Fruit fly (Drosophila melanogaster) whole organism, embryonic: Measurements from ENCODE around the gene CG31816.

Source experiments
- ATbp ChIP-seq: fragments of 200-800 bp; sonication (Bioruptor generic); optimal IDR thresholded peaks from 2 replicates; lab custom pipeline; 2017; ENCODE audit warnings: missing biosample characterization, mild to moderate bottlenecking, missing genetic modification characterization, missing genetic modification reagents
- Adf1 ChIP-seq: fragments of 200-800 bp; sonication (Bioruptor generic); IDR thresholded peaks from 2 replicates; pipeline ENCODE4 v1.3.6; 2022; ENCODE audit warnings: missing biosample characterization, missing genetic modification characterization
- CG10209 ChIP-seq: fragments of 200-800 bp; sonication (Bioruptor generic); optimal IDR thresholded peaks from 3 replicates; lab custom pipeline; 2017; ENCODE audit warnings: missing biosample characterization, mild to moderate bottlenecking, missing genetic modification characterization, missing genetic modification reagents
- CG11456 ChIP-seq: fragments of 200-800 bp; sonication (Bioruptor generic); IDR thresholded peaks from 3 replicates; pipeline ENCODE4 v1.3.6; 2022; ENCODE audit warnings: missing biosample characterization, missing genetic modification characterization
- CG11696 ChIP-seq: fragments of 200-800 bp; sonication (Bioruptor generic); IDR thresholded peaks from 2 replicates; pipeline ENCODE4 v1.3.6; 2022; ENCODE audit warnings: missing biosample characterization, missing genetic modification characterization
- CG13894 ChIP-seq: fragments of 200-800 bp; sonication (Bioruptor generic); optimal IDR thresholded peaks from 3 replicates; lab custom pipeline; 2018; ENCODE audit warnings: missing biosample characterization, mild to moderate bottlenecking, missing genetic modification characterization, moderate library complexity
- CG14014 ChIP-seq: fragments of 200-800 bp; sonication (Bioruptor generic); IDR thresholded peaks from 2 replicates; pipeline ENCODE4 v1.3.6; 2022; ENCODE audit warnings: missing biosample characterization, missing genetic modification characterization
- CG15601 ChIP-seq: fragments of 200-800 bp; sonication (Bioruptor generic); optimal IDR thresholded peaks from 3 replicates; lab custom pipeline; 2019; ENCODE audit warnings: missing biosample characterization, mild to moderate bottlenecking, missing genetic modification characterization, moderate library complexity
- CG17612 ChIP-seq: fragments of 200-800 bp; sonication (Bioruptor generic); IDR thresholded peaks from 2 replicates; pipeline ENCODE4 v1.3.6; 2022; ENCODE audit warnings: missing biosample characterization, missing genetic modification characterization
- CG1792 ChIP-seq: fragments of 200-800 bp; sonication (Bioruptor generic); optimal IDR thresholded peaks from 2 replicates; lab custom pipeline; 2016; ENCODE audit warnings: missing biosample characterization, missing genetic modification characterization
- CG3065 ChIP-seq: fragments of 200-800 bp; sonication (Bioruptor generic); optimal IDR thresholded peaks from 2 replicates; lab custom pipeline; 2016; ENCODE audit warnings: missing biosample characterization, missing genetic modification characterization
- CG3726 ChIP-seq: fragments of 200-800 bp; sonication (Bioruptor generic); IDR thresholded peaks from 3 replicates; pipeline ENCODE4, ENCODE4 v1.3.6; 2022; ENCODE audit warnings: missing biosample characterization, missing genetic modification characterization
- CG3838 ChIP-seq: fragments of 200-800 bp; sonication (Bioruptor generic); optimal IDR thresholded peaks from 3 replicates; lab custom pipeline; 2016; ENCODE audit warnings: missing biosample characterization, missing genetic modification characterization
- CG5180 ChIP-seq: fragments of 200-800 bp; sonication (Bioruptor generic); optimal IDR thresholded peaks from 3 replicates; lab custom pipeline; 2017; ENCODE audit warnings: missing biosample characterization, missing genetic modification characterization, mild to moderate bottlenecking, moderate library complexity, missing genetic modification reagents
- Dip2 ChIP-seq: fragments of 200-800 bp; sonication (Bioruptor generic); IDR thresholded peaks from 2 replicates; pipeline ENCODE4 v1.3.6; 2022; ENCODE audit warnings: missing biosample characterization, missing genetic modification characterization
- HHEX ChIP-seq: fragments of 200-800 bp; sonication (Bioruptor generic); optimal IDR thresholded peaks from 3 replicates; lab custom pipeline; 2017; ENCODE audit warnings: missing biosample characterization, mild to moderate bottlenecking, missing genetic modification characterization, missing genetic modification reagents
- Hmr ChIP-seq: fragments of 200-800 bp; sonication (Bioruptor generic); optimal IDR thresholded peaks from 3 replicates; lab custom pipeline; 2017; ENCODE audit warnings: mild to moderate bottlenecking, missing biosample characterization, missing genetic modification reagents, missing genetic modification characterization
- MESR4 ChIP-seq: fragments of 200-800 bp; sonication (Bioruptor generic); optimal IDR thresholded peaks from 2 replicates; lab custom pipeline; 2018; ENCODE audit warnings: missing biosample characterization, mild to moderate bottlenecking, missing genetic modification characterization, moderate library complexity
- MTF-1 ChIP-seq: fragments of 200-800 bp; sonication (Bioruptor generic); optimal IDR thresholded peaks from 2 replicates; lab custom pipeline; 2018; ENCODE audit warnings: missing biosample characterization, mild to moderate bottlenecking, missing genetic modification characterization, borderline replicate concordance
- Med ChIP-seq: fragments of 200-800 bp; sonication (Bioruptor generic); peaks from one replicate; lab custom pipeline; 2016; ENCODE audit warnings: missing biosample characterization, missing genetic modification characterization, mild to moderate bottlenecking, inconsistent platforms, moderate library complexity
- Meics ChIP-seq: fragments of 200-800 bp; sonication (Bioruptor generic); optimal IDR thresholded peaks from 2 replicates; lab custom pipeline; 2017; ENCODE audit warnings: missing biosample characterization, mild to moderate bottlenecking, missing genetic modification characterization
- Mrtf ChIP-seq: fragments of 200-800 bp; sonication (Bioruptor generic); IDR thresholded peaks from 3 replicates; pipeline ENCODE4 v1.3.6; 2022; ENCODE audit warnings: missing biosample characterization, missing genetic modification characterization
- Oaz ChIP-seq: fragments of 200-800 bp; sonication (Bioruptor generic); IDR thresholded peaks from 2 replicates; pipeline ENCODE4 v1.3.6; 2022; ENCODE audit warnings: missing biosample characterization, missing genetic modification characterization
- Usf ChIP-seq: fragments of 200-800 bp; sonication (Bioruptor generic); optimal IDR thresholded peaks from 2 replicates; lab custom pipeline; 2017; ENCODE audit warnings: missing genotype, missing biosample characterization, missing genetic modification characterization
- ara ChIP-seq: fragments of 200-800 bp; sonication (Bioruptor generic); IDR thresholded peaks from 2 replicates; pipeline ENCODE4 v1.3.6; 2022; ENCODE audit warnings: missing biosample characterization, missing genetic modification characterization
- ato ChIP-seq: fragments of 200-800 bp; sonication (Bioruptor generic); IDR thresholded peaks from 2 replicates; pipeline ENCODE4 v1.3.6; 2022; ENCODE audit warnings: missing biosample characterization, missing genetic modification characterization; ENCODE audit not compliant: partially characterized antibody
- chinmo ChIP-seq: fragments of 200-800 bp; sonication (Bioruptor generic); IDR thresholded peaks from 4 replicates; pipeline ENCODE4 v1.3.6; 2022; ENCODE audit warnings: missing biosample characterization, missing genetic modification characterization; ENCODE audit not compliant: partially characterized antibody
- chm ChIP-seq: fragments of 200-800 bp; sonication (Bioruptor generic); IDR thresholded peaks from 2 replicates; pipeline ENCODE4 v1.3.6; 2022; ENCODE audit warnings: missing biosample characterization, missing genetic modification characterization
- crc ChIP-seq: fragments of 200-800 bp; sonication (Bioruptor generic); optimal IDR thresholded peaks from 2 replicates; lab custom pipeline; 2016; ENCODE audit warnings: missing biosample characterization, missing genetic modification characterization
- eve ChIP-seq, 2 experiments: fragments of >200 bp; optimal IDR thresholded peaks; 2 replicates each; lab custom pipeline; 2017; ENCODE audit warnings: missing biosample characterization in 2 of 2, missing genetic modification characterization in 2 of 2
- ewg ChIP-seq: fragments of 200-800 bp; sonication (Bioruptor generic); optimal IDR thresholded peaks from 3 replicates; lab custom pipeline; 2017; ENCODE audit warnings: mild to moderate bottlenecking, missing biosample characterization, missing genetic modification reagents, missing genetic modification characterization
- fu2 ChIP-seq: fragments of 200-800 bp; sonication (Bioruptor generic); optimal IDR thresholded peaks from 2 replicates; lab custom pipeline; 2016; ENCODE audit warnings: missing biosample characterization, missing genetic modification characterization
- gro ChIP-seq: fragments of 200-800 bp; sonication (Bioruptor generic); optimal IDR thresholded peaks from 2 replicates; lab custom pipeline; 2016; ENCODE audit warnings: missing biosample characterization, missing genetic modification characterization
- her ChIP-seq: fragments of 200-800 bp; sonication (Bioruptor generic); optimal IDR thresholded peaks from 2 replicates; lab custom pipeline; 2016; ENCODE audit warnings: missing biosample characterization, missing genetic modification characterization
- hkb ChIP-seq, 2 experiments: fragments of 200-800 bp in 1 of 2; fragments of >200 bp in 1 of 2; sonication (Bioruptor generic) in 1 of 2; IDR thresholded peaks in 1 of 2; optimal IDR thresholded peaks in 1 of 2; 2 replicates each; pipeline versions ENCODE4 v1.3.6 to Lab custom; 2017 to 2022; ENCODE audit warnings: missing biosample characterization in 1 of 2, missing genetic modification characterization in 1 of 2
- ken ChIP-seq: fragments of 200-800 bp; sonication (Bioruptor generic); IDR thresholded peaks from 3 replicates; pipeline ENCODE4 v1.3.6; 2022; ENCODE audit warnings: missing biosample characterization, missing genetic modification characterization
- lab ChIP-seq: fragments of 200-800 bp; sonication (Bioruptor generic); optimal IDR thresholded peaks from 3 replicates; lab custom pipeline; 2017; ENCODE audit warnings: missing biosample characterization, missing genetic modification characterization, mild to moderate bottlenecking, moderate library complexity, missing genetic modification reagents
- lov ChIP-seq, 2 experiments: fragments of 200-800 bp in 1 of 2; fragments of >200 bp in 1 of 2; sonication (Bioruptor generic) in 1 of 2; IDR thresholded peaks in 1 of 2; optimal IDR thresholded peaks in 1 of 2; 2 replicates in 1 of 2; 3 replicates in 1 of 2; pipeline versions ENCODE4 v1.3.6 to Lab custom; 2017 to 2022; ENCODE audit warnings: missing biosample characterization in 1 of 2, missing genetic modification characterization in 1 of 2
- pan ChIP-seq, 4 experiments: fragments of >200 bp in 3 of 4; fragments of 200-800 bp in 1 of 4; sonication (Bioruptor generic) in 1 of 4; optimal IDR thresholded peaks in 3 of 4; IDR thresholded peaks in 1 of 4; 2 replicates each; pipeline versions ENCODE4 v1.3.6 to Lab custom; 2017 to 2022; ENCODE audit warnings: missing biosample characterization in 2 of 4, missing genetic modification characterization in 2 of 4, mixed read lengths in 1 of 4
- sd ChIP-seq: fragments of 200-800 bp; sonication (Bioruptor generic); optimal IDR thresholded peaks from 3 replicates; lab custom pipeline; 2018; ENCODE audit warnings: missing biosample characterization, mild to moderate bottlenecking, missing genetic modification characterization, moderate library complexity
- sens ChIP-seq: fragments of 200-800 bp; sonication (Bioruptor generic); peaks from one replicate; lab custom pipeline; 2016; ENCODE audit warnings: missing biosample characterization, missing genetic modification characterization
- sisA ChIP-seq: fragments of 200-800 bp; sonication (Bioruptor generic); IDR thresholded peaks from 2 replicates; pipeline ENCODE4 v1.3.6; 2022; ENCODE audit warnings: missing biosample characterization, missing genetic modification characterization
- sob ChIP-seq: fragments of 200-800 bp; sonication (Bioruptor generic); IDR thresholded peaks from 2 replicates; pipeline ENCODE4 v1.3.6; 2022; ENCODE audit warnings: missing biosample characterization, missing genetic modification characterization
- stc ChIP-seq: fragments of 200-800 bp; sonication (Bioruptor generic); IDR thresholded peaks from 2 replicates; pipeline ENCODE4 v1.3.6; 2022; ENCODE audit warnings: missing biosample characterization, missing genetic modification characterization
- tap ChIP-seq: fragments of 200-800 bp; optimal IDR thresholded peaks from 3 replicates; lab custom pipeline; 2019; ENCODE audit warnings: missing biosample characterization, mild to moderate bottlenecking, missing genetic modification characterization, moderate library complexity
- tin ChIP-seq: fragments of 200-800 bp; sonication (Bioruptor generic); optimal IDR thresholded peaks from 3 replicates; lab custom pipeline; 2016; ENCODE audit warnings: missing biosample characterization, missing genetic modification characterization
- zen2 ChIP-seq: fragments of 200-800 bp; sonication (Bioruptor generic); IDR thresholded peaks from 3 replicates; pipeline ENCODE4 v1.3.6; 2022; ENCODE audit warnings: missing biosample characterization, missing genetic modification characterization; ENCODE audit not compliant: partially characterized antibody

The CG31816 gene

dm6 chr2L:16530809-16531208 is 11.5 kb upstream of the CG31816 start (continued):
- peak; percentile 13 for TF ChIP-seq ewg
- peak; percentile 89 for TF ChIP-seq sens (GFP tag; lab: Kevin White, UChicago)
- TF ChIP-seq CG15601 (tag; lab: Kevin White, UChicago): no peak
- no peak for TF ChIP-seq CG3726 (GFP tag; lab: Robert Waterston, UW)
- peak; percentile 16 for TF ChIP-seq ATbp
- TF ChIP-seq fu2 (GFP tag; lab: Kevin White, UChicago): no peak
- no peak for TF ChIP-seq her (GFP tag; lab: Kevin White, UChicago)
- TF ChIP-seq MESR4 (GFP tag; lab: Kevin White, UChicago): no peak
- no peak for TF ChIP-seq Usf (GFP tag; lab: Kevin White, UChicago)
- TF ChIP-seq Dip2 (GFP tag; lab: Robert Waterston, UW): no peak
- TF ChIP-seq crc: peak; percentile 10
- no peak for TF ChIP-seq CG3065 (GFP tag; lab: Kevin White, UChicago)
- TF ChIP-seq Adf1: 0 out of 2 replicates have a peak, but pooled peaks have one; percentile 10
- no peak for TF ChIP-seq lov (optimal IDR thresholded peaks at IDR 0.05; lab: Kevin White, UChicago)
- TF ChIP-seq lov (GFP tag; IDR thresholded peaks at IDR 0.05; lab: Robert Waterston, UW): no peak

dm6 chr2L:16531507-16532134 is 10.7 kb upstream of the CG31816 start:
- no peak for TF ChIP-seq CG1792 (GFP tag; lab: Kevin White, UChicago)
- TF ChIP-seq chm: no peak; the same call in 1 of the 2 replicates
- no peak for TF ChIP-seq Mrtf
- TF ChIP-seq CG17612 (GFP tag; lab: Robert Waterston, UW): no peak
- TF ChIP-seq CG5180 (GFP tag; lab: Kevin White, UChicago): no peak
- no peak for TF ChIP-seq CG11456 (GFP tag; lab: Robert Waterston, UW)
- 0 out of 2 replicates have a peak, but pooled peaks have one; percentile 18 for TF ChIP-seq stc (GFP tag; lab: Robert Waterston, UW)
- no peak for TF ChIP-seq zen2 (GFP tag; lab: Robert Waterston, UW)
- TF ChIP-seq lab (GFP tag; lab: Kevin White, UChicago): peak; percentile 40
- TF ChIP-seq CG11696 (GFP tag; lab: Robert Waterston, UW): 0 out of 2 replicates have a peak, but pooled peaks have one; percentile 22
- TF ChIP-seq Meics (GFP tag; lab: Kevin White, UChicago): peak; percentile 28
- TF ChIP-seq gro (GFP tag; lab: Kevin White, UChicago): peak; percentile 1
- TF ChIP-seq CG13894 (tag; lab: Kevin White, UChicago): peak; percentile 30
- no peak for TF ChIP-seq CG3838
- peak; percentile 1 for TF ChIP-seq CG10209 (GFP tag; lab: Kevin White, UChicago)
- TF ChIP-seq Med (GFP tag; lab: Kevin White, UChicago): peak; percentile 17
- peak; percentile 27; the same call in 1 of the 2 replicates for TF ChIP-seq CG14014 (GFP tag; lab: Robert Waterston, UW)
- peak in 1 of 2 experiments; percentile 4 for TF ChIP-seq eve (GFP tag; optimal IDR thresholded peaks at IDR 0.05; lab: Kevin White, UChicago)
- TF ChIP-seq ken: no peak
- peak; percentile 26; the same call in 1 of the 2 replicates for TF ChIP-seq sob (GFP tag; lab: Robert Waterston, UW)
- peak; percentile 83 for TF ChIP-seq sens (GFP tag; lab: Kevin White, UChicago)
- TF ChIP-seq pan (optimal IDR thresholded peaks at IDR 0.05; lab: Kevin White, UChicago): no peak
- no peak for TF ChIP-seq pan (GFP tag; optimal IDR thresholded peaks at IDR 0.05 in 1 of 2, IDR thresholded peaks at IDR 0.05 in 1 of 2)
- TF ChIP-seq HHEX (GFP tag; lab: Kevin White, UChicago): peak; percentile 40
- no peak for TF ChIP-seq Oaz (GFP tag; lab: Robert Waterston, UW)
- no peak for TF ChIP-seq sisA (GFP tag; lab: Robert Waterston, UW)
- TF ChIP-seq ara (GFP tag; lab: Robert Waterston, UW): no peak
- peak; percentile 21 for TF ChIP-seq sd (tag; lab: Kevin White, UChicago)
- 0 out of 4 replicates have a peak, but pooled peaks have one; percentile 10 for TF ChIP-seq chinmo
- TF ChIP-seq ato (GFP tag; lab: Robert Waterston, UW): no peak
- TF ChIP-seq hkb (optimal IDR thresholded peaks at IDR 0.05; lab: Kevin White, UChicago): no peak
- TF ChIP-seq hkb (GFP tag; IDR thresholded peaks at IDR 0.05; lab: Robert Waterston, UW): no peak
- TF ChIP-seq tin: no peak
- TF ChIP-seq Hmr (GFP tag; lab: Kevin White, UChicago): peak; percentile 42
- TF ChIP-seq MTF-1 (GFP tag; lab: Kevin White, UChicago): peak; percentile 2
- peak; percentile 18 for TF ChIP-seq tap (tag; lab: Kevin White, UChicago)
